Worm (Caenorhabditis elegans): ENCODE measurements around the gene twk-17.
A peak's percentile ranks its signal among the peaks of the same experiment; 100 is the strongest.

ce11 chrX:7593931-7594544, 13.8 kb downstream of the twk-17 start:
- no peak for TF ChIP-seq ceh-88 (GFP tag; IDR thresholded peaks at IDR 0.05)
- TF ChIP-seq ama-1 (optimal IDR thresholded peaks at IDR 0.05), result no peak
- TF ChIP-seq rnt-1 (tag; optimal IDR thresholded peaks at IDR 0.05), result no peak
- TF ChIP-seq tbx-2 (tag; optimal IDR thresholded peaks at IDR 0.05), result no peak
- TF ChIP-seq lsy-2 (tag; optimal IDR thresholded peaks at IDR 0.05), result peak in 1 of 2 experiments; percentile 3
- no peak for TF ChIP-seq efl-3 (GFP tag; optimal IDR thresholded peaks at IDR 0.05)
- no peak for TF ChIP-seq hlh-17 (GFP tag; optimal IDR thresholded peaks at IDR 0.05; ENCODE audit: borderline replicate concordance)
- TF ChIP-seq pqm-1 (tag; optimal IDR thresholded peaks at IDR 0.05), result no peak
- peak; percentile 68 for TF ChIP-seq blmp-1 (tag; optimal IDR thresholded peaks at IDR 0.05)
- TF ChIP-seq sup-37 (GFP tag; optimal IDR thresholded peaks at IDR 0.05), result no peak
- TF ChIP-seq unc-62 (GFP tag; optimal IDR thresholded peaks at IDR 0.05), result no peak
- TF ChIP-seq ztf-11 (tag; optimal IDR thresholded peaks at IDR 0.05), result no peak
- no peak for TF ChIP-seq nhr-11 (tag; optimal IDR thresholded peaks at IDR 0.05)
